Worm (Caenorhabditis elegans): ENCODE measurements around the gene grd-9.

DNA sequence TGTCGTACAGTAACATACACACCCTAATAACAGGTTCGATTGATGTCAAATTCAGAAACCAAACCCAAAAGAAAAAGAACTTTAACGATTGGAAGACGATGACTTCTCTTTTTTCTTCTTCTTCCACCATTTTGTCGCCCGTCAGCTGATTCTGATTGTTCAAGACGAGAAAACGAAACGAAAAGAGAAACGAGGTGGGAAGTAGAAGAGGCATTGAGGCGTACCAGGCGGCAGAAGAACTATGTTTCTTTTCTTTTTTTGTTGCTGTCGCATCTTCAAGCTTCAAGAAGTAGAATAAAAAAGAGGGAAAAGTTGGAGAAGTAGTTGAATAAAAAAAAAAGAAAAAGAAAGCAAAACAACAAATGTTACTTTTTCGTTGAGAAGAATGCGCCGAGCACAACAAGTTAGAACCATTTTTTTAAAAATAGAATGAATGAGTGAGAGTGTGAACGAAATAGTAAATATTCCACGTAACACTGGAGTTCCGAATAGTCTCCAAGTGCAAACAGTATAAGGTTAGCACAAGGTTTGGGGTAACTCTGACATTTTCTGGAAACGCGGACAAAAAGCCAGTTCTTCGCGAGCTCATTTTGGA, 47.0 kb upstream of the grd-9 start:
- TF ChIP-seq pqm-1 (tag; optimal IDR thresholded peaks at IDR 0.05) = no peak
- TF ChIP-seq fkh-2 (tag; optimal IDR thresholded peaks at IDR 0.05) = no peak
- no peak for TF ChIP-seq nhr-76 (tag; optimal IDR thresholded peaks at IDR 0.05)
- no peak for TF ChIP-seq egl-5 (tag; optimal IDR thresholded peaks at IDR 0.05)
- no peak for TF ChIP-seq nhr-11 (tag; optimal IDR thresholded peaks at IDR 0.05)
- no peak for TF ChIP-seq zag-1 (tag; optimal IDR thresholded peaks at IDR 0.05)
- TF ChIP-seq nhr-25 (tag; optimal IDR thresholded peaks at IDR 0.05) = no peak
- no peak for TF ChIP-seq unc-62 (GFP tag; optimal IDR thresholded peaks at IDR 0.05)
- no peak for TF ChIP-seq nhr-12 (tag; optimal IDR thresholded peaks at IDR 0.05)
- no peak for TF ChIP-seq nhr-23 (tag; optimal IDR thresholded peaks at IDR 0.05)
- peak; percentile 44 for TF ChIP-seq fkh-10 (GFP tag; optimal IDR thresholded peaks at IDR 0.05)
- no peak for TF ChIP-seq ceh-16 (tag; optimal IDR thresholded peaks at IDR 0.05)
- TF ChIP-seq ama-1 (optimal IDR thresholded peaks at IDR 0.05) = no peak
